Fruit fly (Drosophila melanogaster): Measurements from ENCODE around the gene CG2202.

dm6 chrX:10824227-10824702, 24.3 kb upstream of the CG2202 start, which contains the start of gene Imp:
- TF ChIP-seq Sin3A (optimal IDR thresholded peaks at IDR 0.05) (no peak), Myc (optimal IDR thresholded peaks at IDR 0.05) (no peak)

Measured in Kc167 (cell line).